Fruit fly (Drosophila melanogaster) whole organism, embryonic: ENCODE data around the gene Arp6.

Source experiments
- Adf1 ChIP-seq: fragments of 200-800 bp; sonication (Bioruptor generic); IDR thresholded peaks from 2 replicates; pipeline ENCODE4 v1.3.6; 2022; ENCODE audit warnings: missing biosample characterization, missing genetic modification characterization
- Atf3 ChIP-seq: fragments of 200-800 bp; sonication (Bioruptor generic); optimal IDR thresholded peaks from 3 replicates; lab custom pipeline; 2016; ENCODE audit warnings: missing biosample characterization, missing genetic modification characterization
- C15 ChIP-seq: fragments of 200-800 bp; sonication (Bioruptor generic); IDR thresholded peaks from 3 replicates; pipeline ENCODE4 v1.3.6; 2022; ENCODE audit warnings: missing biosample characterization, missing genetic modification characterization
- CG11723 ChIP-seq: fragments of 200-800 bp; sonication (Bioruptor generic); optimal IDR thresholded peaks from 2 replicates; lab custom pipeline; 2017; ENCODE audit warnings: missing biosample characterization, mild to moderate bottlenecking, missing genetic modification characterization
- CG12659 ChIP-seq: fragments of 200-800 bp; sonication (Bioruptor generic); optimal IDR thresholded peaks from 3 replicates; lab custom pipeline; 2017; ENCODE audit warnings: mild to moderate bottlenecking, missing biosample characterization, missing genetic modification reagents, missing genetic modification characterization
- CG15073 ChIP-seq: fragments of 200-800 bp; sonication (Bioruptor generic); optimal IDR thresholded peaks from 2 replicates; lab custom pipeline; 2016; ENCODE audit warnings: missing biosample characterization, missing genetic modification characterization
- CG1529 ChIP-seq: fragments of 200-800 bp; sonication (Bioruptor generic); optimal IDR thresholded peaks from 3 replicates; lab custom pipeline; 2018; ENCODE audit warnings: missing biosample characterization, missing genetic modification characterization
- CG16813 ChIP-seq: fragments of 200-800 bp; sonication (Bioruptor generic); IDR thresholded peaks from 3 replicates; pipeline ENCODE4 v1.3.6; 2022; ENCODE audit warnings: missing biosample characterization, missing genetic modification characterization; ENCODE audit not compliant: partially characterized antibody
- CG18619 ChIP-seq: fragments of 200-800 bp; sonication (Bioruptor generic); optimal IDR thresholded peaks from 3 replicates; lab custom pipeline; 2017; ENCODE audit warnings: missing biosample characterization, mild to moderate bottlenecking, missing genetic modification characterization
- CG2202 ChIP-seq: fragments of 200-800 bp; sonication (Bioruptor generic); optimal IDR thresholded peaks from 2 replicates; lab custom pipeline; 2018; ENCODE audit warnings: missing biosample characterization, mild to moderate bottlenecking, missing genetic modification characterization
- CG2712 ChIP-seq: fragments of 200-800 bp; optimal IDR thresholded peaks from 3 replicates; lab custom pipeline; 2019; ENCODE audit warnings: missing biosample characterization, mild to moderate bottlenecking, missing genetic modification characterization, moderate library complexity
- CG30403 ChIP-seq: fragments of 200-800 bp; sonication (Bioruptor generic); optimal IDR thresholded peaks from 3 replicates; lab custom pipeline; 2016; ENCODE audit warnings: missing biosample characterization, missing genetic modification characterization
- CG3065 ChIP-seq: fragments of 200-800 bp; sonication (Bioruptor generic); optimal IDR thresholded peaks from 2 replicates; lab custom pipeline; 2016; ENCODE audit warnings: missing biosample characterization, missing genetic modification characterization
- CG33213 ChIP-seq: fragments of 200-800 bp; sonication (Bioruptor generic); optimal IDR thresholded peaks from 3 replicates; lab custom pipeline; 2016; ENCODE audit warnings: missing biosample characterization, missing genetic modification characterization
- CG33557 ChIP-seq: fragments of 200-800 bp; sonication (Bioruptor generic); optimal IDR thresholded peaks from 2 replicates; lab custom pipeline; 2019; ENCODE audit warnings: missing biosample characterization, mild to moderate bottlenecking, missing genetic modification characterization, moderate library complexity
- CG4707 ChIP-seq: fragments of 200-800 bp; sonication (Bioruptor generic); optimal IDR thresholded peaks from 2 replicates; lab custom pipeline; 2018; ENCODE audit warnings: missing biosample characterization, mild to moderate bottlenecking, missing genetic modification characterization, moderate library complexity
- CG7839 ChIP-seq: fragments of 200-800 bp; sonication (Bioruptor generic); optimal IDR thresholded peaks from 3 replicates; lab custom pipeline; 2018; ENCODE audit warnings: missing biosample characterization, mild to moderate bottlenecking, missing genetic modification characterization, moderate library complexity
- CG7928 ChIP-seq: fragments of 200-800 bp; sonication (Bioruptor generic); optimal IDR thresholded peaks from 2 replicates; lab custom pipeline; 2017; ENCODE audit warnings: missing biosample characterization, mild to moderate bottlenecking, missing genetic modification characterization
- CG8290 ChIP-seq, 3 experiments: fragments of 200-800 bp; sonication (Bioruptor generic); optimal IDR thresholded peaks; 2 replicates each; lab custom pipeline; 2016 to 2019; ENCODE audit warnings: missing biosample characterization in 3 of 3, missing genetic modification characterization in 3 of 3, mild to moderate bottlenecking in 2 of 3, moderate library complexity in 1 of 3
- CG9797 ChIP-seq: fragments of 200-800 bp; sonication (Bioruptor generic); optimal IDR thresholded peaks from 3 replicates; lab custom pipeline; 2018; ENCODE audit warnings: missing biosample characterization, mild to moderate bottlenecking, missing genetic modification characterization
- CG9817 ChIP-seq: fragments of 200-800 bp; sonication (Bioruptor generic); optimal IDR thresholded peaks from 2 replicates; lab custom pipeline; 2018; ENCODE audit warnings: missing biosample characterization, mild to moderate bottlenecking, missing genetic modification characterization, moderate library complexity
- CG9876 ChIP-seq: fragments of 200-800 bp; sonication (Bioruptor generic); optimal IDR thresholded peaks from 2 replicates; lab custom pipeline; 2016; ENCODE audit warnings: missing biosample characterization, missing genetic modification characterization
- CG9932 ChIP-seq: fragments of 200-800 bp; sonication (Bioruptor generic); IDR thresholded peaks from 2 replicates; pipeline ENCODE4 v1.3.6; 2022; ENCODE audit warnings: missing biosample characterization, missing genetic modification characterization
- CTCF ChIP-seq: fragments of 200-800 bp; sonication (Bioruptor generic); optimal IDR thresholded peaks from 2 replicates; lab custom pipeline; 2017; ENCODE audit warnings: missing biosample characterization, mild to moderate bottlenecking, missing genetic modification characterization, moderate library complexity
- Dip3 ChIP-seq: fragments of 200-800 bp; sonication (Bioruptor generic); optimal IDR thresholded peaks from 3 replicates; lab custom pipeline; 2016; ENCODE audit warnings: missing biosample characterization, missing genetic modification characterization
- H2.0 ChIP-seq: fragments of 200-800 bp; sonication (Bioruptor generic); IDR thresholded peaks from 2 replicates; pipeline ENCODE4 v1.3.6; 2022; ENCODE audit warnings: missing biosample characterization, missing genetic modification characterization
- Myb ChIP-seq: fragments of 200-800 bp; sonication (Bioruptor generic); optimal IDR thresholded peaks from 2 replicates; lab custom pipeline; 2016; ENCODE audit warnings: missing biosample characterization, missing genetic modification characterization
- Spps ChIP-seq: fragments of 200-800 bp; sonication (Bioruptor generic); optimal IDR thresholded peaks from 2 replicates; lab custom pipeline; 2018; ENCODE audit warnings: missing biosample characterization, mild to moderate bottlenecking, missing genetic modification characterization
- Tbp ChIP-seq: fragments of >200 bp; optimal IDR thresholded peaks from 2 replicates; lab custom pipeline; 2018; ENCODE audit warnings: missing biosample characterization, missing genetic modification characterization
- abd-A ChIP-seq: fragments of 200-800 bp; sonication (Bioruptor generic); optimal IDR thresholded peaks from 3 replicates; lab custom pipeline; 2019; ENCODE audit warnings: missing biosample characterization, mild to moderate bottlenecking, missing genetic modification characterization, moderate library complexity
- ash1 ChIP-seq: fragments of 200-800 bp; sonication (Bioruptor generic); optimal IDR thresholded peaks from 2 replicates; lab custom pipeline; 2018; ENCODE audit warnings: missing biosample characterization, mild to moderate bottlenecking, missing genetic modification characterization
- caup ChIP-seq: fragments of 200-800 bp; sonication (Bioruptor generic); optimal IDR thresholded peaks from 3 replicates; lab custom pipeline; 2017; ENCODE audit warnings: missing biosample characterization, mild to moderate bottlenecking, missing genetic modification characterization, moderate library complexity; ENCODE audit not compliant: severe bottlenecking
- cwo ChIP-seq: fragments of 200-800 bp; sonication (Bioruptor generic); optimal IDR thresholded peaks from 3 replicates; lab custom pipeline; 2017; ENCODE audit warnings: missing biosample characterization, missing genetic modification characterization, mild to moderate bottlenecking, moderate library complexity, missing genetic modification reagents
- dimm ChIP-seq: fragments of 200-800 bp; sonication (Bioruptor generic); IDR thresholded peaks from 2 replicates; pipeline ENCODE4 v1.3.6; 2022; ENCODE audit warnings: missing biosample characterization, missing genetic modification characterization
- emc ChIP-seq: fragments of 200-800 bp; sonication (Bioruptor generic); optimal IDR thresholded peaks from 2 replicates; lab custom pipeline; 2016; ENCODE audit warnings: missing biosample characterization, missing genetic modification characterization
- fd96Cb ChIP-seq: fragments of 200-800 bp; sonication (Bioruptor generic); optimal IDR thresholded peaks from 2 replicates; lab custom pipeline; 2018; ENCODE audit warnings: missing biosample characterization, mild to moderate bottlenecking, missing genetic modification characterization, moderate library complexity
- fru ChIP-seq: fragments of >200 bp; optimal IDR thresholded peaks from 2 replicates; lab custom pipeline; 2017
- insv ChIP-seq, 2 experiments: fragments of 200-800 bp; sonication (Bioruptor generic); optimal IDR thresholded peaks; 3 replicates each; lab custom pipeline; 2016 to 2018; ENCODE audit warnings: missing biosample characterization in 2 of 2, missing genetic modification characterization in 2 of 2
- ken ChIP-seq: fragments of 200-800 bp; sonication (Bioruptor generic); IDR thresholded peaks from 3 replicates; pipeline ENCODE4 v1.3.6; 2022; ENCODE audit warnings: missing biosample characterization, missing genetic modification characterization
- lilli ChIP-seq: fragments of 200-800 bp; sonication (Bioruptor generic); optimal IDR thresholded peaks from 3 replicates; lab custom pipeline; 2016; ENCODE audit warnings: missing biosample characterization, missing genetic modification characterization
- nerfin-2 ChIP-seq: fragments of 200-800 bp; sonication (Bioruptor generic); IDR thresholded peaks from 2 replicates; pipeline ENCODE4 v1.3.6; 2022; ENCODE audit warnings: missing biosample characterization, missing genetic modification characterization; ENCODE audit not compliant: partially characterized antibody
- pita ChIP-seq: fragments of 200-800 bp; sonication (Bioruptor generic); optimal IDR thresholded peaks from 2 replicates; lab custom pipeline; 2017; ENCODE audit warnings: missing biosample characterization, mild to moderate bottlenecking, missing genetic modification characterization
- row ChIP-seq: fragments of 200-800 bp; sonication (Bioruptor generic); IDR thresholded peaks from 3 replicates; pipeline ENCODE4 v1.3.6; 2022; ENCODE audit warnings: missing biosample characterization, missing genetic modification characterization
- scrt ChIP-seq: fragments of 200-800 bp; sonication (Bioruptor generic); optimal IDR thresholded peaks from 2 replicates; lab custom pipeline; 2018; ENCODE audit warnings: missing biosample characterization, mild to moderate bottlenecking, missing genetic modification characterization, moderate library complexity
- seq ChIP-seq: fragments of 200-800 bp; sonication (Bioruptor generic); IDR thresholded peaks from 2 replicates; pipeline ENCODE4 v1.3.6; 2022; ENCODE audit warnings: missing biosample characterization, missing genetic modification characterization
- tup ChIP-seq: fragments of 200-800 bp; sonication (Bioruptor generic); optimal IDR thresholded peaks from 2 replicates; lab custom pipeline; 2016; ENCODE audit warnings: missing biosample characterization, mild to moderate bottlenecking, missing genetic modification characterization, moderate library complexity
- twi ChIP-seq: fragments of 200-800 bp; optimal IDR thresholded peaks from 2 replicates; lab custom pipeline; 2019; ENCODE audit warnings: missing biosample characterization, mild to moderate bottlenecking, missing genetic modification characterization, moderate library complexity
- unpg ChIP-seq: fragments of 200-800 bp; sonication (Bioruptor generic); optimal IDR thresholded peaks from 3 replicates; lab custom pipeline; 2018; ENCODE audit warnings: missing biosample characterization, mild to moderate bottlenecking, missing genetic modification characterization, moderate library complexity
- vvl ChIP-seq: fragments of 200-800 bp; sonication (Bioruptor generic); IDR thresholded peaks from 2 replicates; pipeline ENCODE4 v1.3.6; 2022; ENCODE audit warnings: missing biosample characterization, missing genetic modification characterization
- zfh1 ChIP-seq: fragments of 200-800 bp; sonication (Bioruptor generic); IDR thresholded peaks from 3 replicates; pipeline ENCODE4 v1.3.6; 2022; ENCODE audit warnings: missing biosample characterization, missing genetic modification characterization

Gene Arp6

DNA sequence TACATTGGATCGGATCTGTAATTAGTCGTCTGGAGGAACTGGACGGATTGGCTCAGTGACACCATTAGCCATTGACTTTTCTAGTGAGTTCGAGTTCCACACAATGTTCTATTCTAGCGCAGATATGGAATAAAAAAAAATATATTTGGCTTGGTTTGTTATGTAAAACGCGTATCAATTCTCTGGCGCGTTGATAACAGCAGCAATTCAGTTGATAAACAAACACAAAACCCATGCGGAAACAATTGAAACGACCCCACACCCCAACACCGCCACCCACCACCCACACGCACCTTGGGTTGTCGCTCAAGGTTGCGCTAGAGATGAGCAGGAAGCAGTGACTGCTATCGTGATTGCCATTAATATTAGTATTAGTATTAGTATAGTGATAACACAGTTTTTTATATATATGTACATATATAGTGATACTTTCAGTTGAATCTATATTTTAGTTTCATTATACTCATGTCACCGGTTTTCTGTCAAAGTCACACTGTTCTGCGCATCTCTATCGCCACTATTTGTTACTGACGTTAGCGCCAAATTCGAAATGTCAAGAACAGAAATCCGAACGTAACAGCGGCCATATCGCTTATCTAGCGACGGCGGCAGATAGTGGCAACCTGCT, 39.2 kb downstream of the Arp6 start (continued):
- TF ChIP-seq CG11723 (GFP tag; lab: Kevin White, UChicago) (peak; percentile 81), tup (GFP tag; lab: Kevin White, UChicago) (peak; percentile 82), CG9797 (GFP tag; lab: Kevin White, UChicago) (no peak), fru (lab: Kevin White, UChicago) (no peak), unpg (peak; percentile 94), H2.0 (GFP tag; lab: Robert Waterston, UW) (peak; percentile 93), zfh1 (GFP tag; lab: Robert Waterston, UW) (peak; percentile 97), CG16813 (GFP tag; lab: Robert Waterston, UW) (no peak), Spps (peak; percentile 82), twi (tag; lab: Kevin White, UChicago) (peak; percentile 69), CG2712 (tag; lab: Kevin White, UChicago) (peak; percentile 94), Tbp (GFP tag; lab: Kevin White, UChicago) (no peak), ash1 (GFP tag; lab: Kevin White, UChicago) (peak; percentile 82), CG33213 (GFP tag; lab: Kevin White, UChicago) (peak; percentile 5), CG9932 (peak; percentile 97), fd96Cb (tag; lab: Kevin White, UChicago) (peak; percentile 91), row (GFP tag; lab: Robert Waterston, UW) (peak; percentile 97), CG2202 (tag; lab: Kevin White, UChicago) (peak; percentile 56), nerfin-2 (no peak), CG18619 (GFP tag; lab: Kevin White, UChicago) (peak; percentile 87), CG33557 (GFP tag; lab: Kevin White, UChicago) (peak; percentile 45), CTCF (GFP tag; lab: Kevin White, UChicago) (peak; percentile 29), dimm (GFP tag; lab: Robert Waterston, UW) (peak; percentile 85), pita (GFP tag; lab: Kevin White, UChicago) (no peak), CG7928 (GFP tag; lab: Kevin White, UChicago) (peak; percentile 45), C15 (GFP tag; lab: Robert Waterston, UW) (peak; percentile 90), lilli (GFP tag; lab: Kevin White, UChicago) (peak; percentile 86), Dip3 (peak; percentile 72), CG8290 (GFP tag; optimal IDR thresholded peaks at IDR 0.05; lab: Kevin White, UChicago) (peak; percentile 86), CG8290 (tag; optimal IDR thresholded peaks at IDR 0.05; lab: Kevin White, UChicago) (peak in 1 of 2 experiments; percentile 82), CG12659 (peak; percentile 92), Myb (GFP tag; lab: Kevin White, UChicago) (no peak), CG15073 (peak; percentile 43), Adf1 (GFP tag; lab: Robert Waterston, UW) (peak; percentile 75), vvl (GFP tag; lab: Robert Waterston, UW) (peak; percentile 97), CG30403 (GFP tag; lab: Kevin White, UChicago) (peak; percentile 95), scrt (peak; percentile 91), CG9876 (GFP tag; lab: Kevin White, UChicago) (no peak), cwo (GFP tag; lab: Kevin White, UChicago) (peak; percentile 94), emc (GFP tag; lab: Kevin White, UChicago) (no peak), CG4707 (GFP tag; lab: Kevin White, UChicago) (no peak), CG3065 (peak; percentile 10), ken (GFP tag; lab: Robert Waterston, UW) (peak; percentile 94), caup (GFP tag; lab: Kevin White, UChicago) (peak; percentile 94), CG9817 (tag; lab: Kevin White, UChicago) (peak; percentile 93), CG1529 (GFP tag; lab: Kevin White, UChicago) (peak; percentile 72), CG7839 (tag; lab: Kevin White, UChicago) (peak; percentile 96), Atf3 (GFP tag; lab: Kevin White, UChicago) (no peak), insv (GFP tag; optimal IDR thresholded peaks at IDR 0.05; lab: Kevin White, UChicago) (no peak), seq (GFP tag; lab: Robert Waterston, UW) (peak; percentile 88), abd-A (tag; lab: Kevin White, UChicago) (no peak)
